Worm (Caenorhabditis elegans) whole organism, early embryonic: Measurements from ENCODE around the gene lit-1.

ENCODE experiments used
- B0310.2 ChIP-seq: sonication (generic microtip); optimal IDR thresholded peaks from 2 replicates; lab custom pipeline; 2016; ENCODE audit warnings: mild to moderate bottlenecking, missing genetic modification characterization, missing compliant biosample characterization
- F13C5.2 ChIP-seq: sonication (generic microtip); optimal IDR thresholded peaks from 2 replicates; lab custom pipeline; 2017; ENCODE audit warnings: mild to moderate bottlenecking, missing genetic modification characterization, inconsistent platforms, missing compliant biosample characterization
- aly-1 ChIP-seq: sonication (generic microtip); optimal IDR thresholded peaks from 2 replicates; lab custom pipeline; 2016; ENCODE audit warnings: missing genetic modification characterization, missing compliant biosample characterization
- ama-1 ChIP-seq: fragments of 150-350 bp; optimal IDR thresholded peaks from 2 replicates; lab custom pipeline; 2014
- ceh-13 ChIP-seq: fragments of 200-800 bp; sonication (Bioruptor generic); optimal IDR thresholded peaks from 2 replicates; lab custom pipeline; 2018; ENCODE audit warnings: mild to moderate bottlenecking, missing genetic modification characterization, missing compliant biosample characterization
- ceh-36 ChIP-seq: sonication (generic microtip); optimal IDR thresholded peaks from 2 replicates; lab custom pipeline; 2016; ENCODE audit warnings: missing genetic modification characterization, inconsistent platforms, missing compliant biosample characterization
- ets-7 ChIP-seq: sonication (generic microtip); optimal IDR thresholded peaks from 2 replicates; lab custom pipeline; 2016; ENCODE audit warnings: missing genotype, missing genetic modification characterization, missing compliant biosample characterization
- flt-1 ChIP-seq: fragments of 200-800 bp; sonication (Bioruptor generic); IDR thresholded peaks from 2 replicates; pipeline ENCODE4 v1.3.6; 2022; ENCODE audit warnings: missing genetic modification characterization, missing compliant biosample characterization
- hmbx-1 ChIP-seq: sonication (generic microtip); optimal IDR thresholded peaks from 2 replicates; lab custom pipeline; 2016; ENCODE audit warnings: mild to moderate bottlenecking, missing genetic modification characterization, missing compliant biosample characterization
- hmg-4 ChIP-seq: fragments of 200-800 bp; sonication (Bioruptor generic); optimal IDR thresholded peaks from 2 replicates; lab custom pipeline; 2018; ENCODE audit warnings: mild to moderate bottlenecking, missing genetic modification characterization, missing compliant biosample characterization
- hnd-1 ChIP-seq: sonication (generic microtip); optimal IDR thresholded peaks from 2 replicates; lab custom pipeline; 2016; ENCODE audit warnings: missing genetic modification characterization, missing compliant biosample characterization
- pes-1 ChIP-seq: fragments of 200-800 bp; sonication (Bioruptor generic); IDR thresholded peaks from 2 replicates; pipeline ENCODE4 v1.3.6; 2022; ENCODE audit warnings: missing genetic modification reagents, missing genetic modification characterization, missing compliant biosample characterization
- scrt-1 ChIP-seq: fragments of 200-800 bp; sonication (Bioruptor generic); IDR thresholded peaks from 2 replicates; pipeline ENCODE4 v1.3.6; 2022; ENCODE audit warnings: missing genetic modification characterization, missing compliant biosample characterization
- sea-1 ChIP-seq: fragments of 200-800 bp; sonication (Bioruptor generic); conservative IDR thresholded peaks from 2 replicates; pipeline ENCODE4 v1.3.6; 2022; ENCODE audit warnings: missing genetic modification characterization, missing compliant biosample characterization
- tbx-11 ChIP-seq: fragments of 200-800 bp; sonication (Bioruptor generic); IDR thresholded peaks from 2 replicates; pipeline ENCODE4 v1.3.6; 2022; ENCODE audit warnings: missing genetic modification characterization, missing compliant biosample characterization
- tbx-37 ChIP-seq: fragments of 200-800 bp; sonication (Bioruptor generic); conservative IDR thresholded peaks from 2 replicates; pipeline ENCODE4 v1.3.6; 2022; ENCODE audit warnings: missing genetic modification reagents, missing genetic modification characterization, missing compliant biosample characterization
- tra-4 ChIP-seq: sonication (generic microtip); optimal IDR thresholded peaks from 2 replicates; lab custom pipeline; 2017; ENCODE audit warnings: missing genetic modification characterization, missing compliant biosample characterization

The lit-1 gene

ce11 chrIII:13761022-13761421 is 59.2 kb downstream of the lit-1 start:
- TF ChIP-seq hmg-4 (GFP tag; lab: Kevin White, UChicago) (no peak), flt-1 (GFP tag; lab: Robert Waterston, UW) (no peak), scrt-1 (no peak), ceh-13 (no peak), aly-1 (tag; lab: Kevin White, UChicago) (no peak), F13C5.2 (no peak), tbx-37 (GFP tag; lab: Robert Waterston, UW) (no peak), ama-1 (no peak), pes-1 (no peak), hmbx-1 (tag; lab: Kevin White, UChicago) (no peak), sea-1 (GFP tag; lab: Robert Waterston, UW) (no peak), tbx-11 (GFP tag; lab: Robert Waterston, UW) (no peak), tra-4 (no peak), B0310.2 (tag; lab: Kevin White, UChicago) (no peak), hnd-1 (tag; lab: Kevin White, UChicago) (no peak), ets-7 (tag; lab: Kevin White, UChicago) (no peak), ceh-36 (no peak)

- TF ChIP-seq sea-1 (GFP tag; lab: Robert Waterston, UW) (no peak), tbx-11 (GFP tag; lab: Robert Waterston, UW) (no peak)
These were observed 60.3 kb downstream of the lit-1 start, which contains the start of gene dbn-1 for ce11 chrIII:13762046-13762445. Gene dbn-1, minus strand, starts transcription at chrIII:13762069.

- no peak for TF ChIP-seq aly-1 (tag; lab: Kevin White, UChicago)
- TF ChIP-seq sea-1 (GFP tag; lab: Robert Waterston, UW): no peak
- TF ChIP-seq pes-1: no peak
- no peak for TF ChIP-seq tbx-11 (GFP tag; lab: Robert Waterston, UW)
- no peak for TF ChIP-seq tbx-37 (GFP tag; lab: Robert Waterston, UW)
- TF ChIP-seq ama-1: no peak
- no peak for TF ChIP-seq ceh-36
- no peak for TF ChIP-seq scrt-1
- no peak for TF ChIP-seq hnd-1 (tag; lab: Kevin White, UChicago)
- no peak for TF ChIP-seq ceh-13
- TF ChIP-seq flt-1 (GFP tag; lab: Robert Waterston, UW): no peak
- TF ChIP-seq hmbx-1 (tag; lab: Kevin White, UChicago): no peak
- no peak for TF ChIP-seq B0310.2 (tag; lab: Kevin White, UChicago)
- no peak for TF ChIP-seq hmg-4 (GFP tag; lab: Kevin White, UChicago)
- no peak for TF ChIP-seq F13C5.2
- TF ChIP-seq ets-7 (tag; lab: Kevin White, UChicago): no peak
- no peak for TF ChIP-seq tra-4
These were observed 61.7 kb downstream of the lit-1 start for ce11 chrIII:13763260-13764112.

- TF ChIP-seq aly-1 (tag; lab: Kevin White, UChicago): no peak
- TF ChIP-seq flt-1 (GFP tag; lab: Robert Waterston, UW): no peak
- no peak for TF ChIP-seq ets-7 (tag; lab: Kevin White, UChicago)
- TF ChIP-seq sea-1 (GFP tag; lab: Robert Waterston, UW): no peak
These were observed 64.0 kb downstream of the lit-1 start for ce11 chrIII:13765782-13766181.

- TF ChIP-seq ama-1 (no peak), sea-1 (GFP tag; lab: Robert Waterston, UW) (no peak), tbx-11 (GFP tag; lab: Robert Waterston, UW) (no peak), hmg-4 (GFP tag; lab: Kevin White, UChicago) (no peak), scrt-1 (no peak), ceh-13 (no peak), flt-1 (GFP tag; lab: Robert Waterston, UW) (no peak), B0310.2 (tag; lab: Kevin White, UChicago) (no peak), aly-1 (tag; lab: Kevin White, UChicago) (no peak), tra-4 (no peak), hnd-1 (tag; lab: Kevin White, UChicago) (no peak), F13C5.2 (no peak), hmbx-1 (tag; lab: Kevin White, UChicago) (no peak), pes-1 (no peak), ets-7 (tag; lab: Kevin White, UChicago) (no peak), tbx-37 (GFP tag; lab: Robert Waterston, UW) (no peak), ceh-36 (no peak)
These were observed 65.0 kb downstream of the lit-1 start for ce11 chrIII:13766704-13767323.

DNA sequence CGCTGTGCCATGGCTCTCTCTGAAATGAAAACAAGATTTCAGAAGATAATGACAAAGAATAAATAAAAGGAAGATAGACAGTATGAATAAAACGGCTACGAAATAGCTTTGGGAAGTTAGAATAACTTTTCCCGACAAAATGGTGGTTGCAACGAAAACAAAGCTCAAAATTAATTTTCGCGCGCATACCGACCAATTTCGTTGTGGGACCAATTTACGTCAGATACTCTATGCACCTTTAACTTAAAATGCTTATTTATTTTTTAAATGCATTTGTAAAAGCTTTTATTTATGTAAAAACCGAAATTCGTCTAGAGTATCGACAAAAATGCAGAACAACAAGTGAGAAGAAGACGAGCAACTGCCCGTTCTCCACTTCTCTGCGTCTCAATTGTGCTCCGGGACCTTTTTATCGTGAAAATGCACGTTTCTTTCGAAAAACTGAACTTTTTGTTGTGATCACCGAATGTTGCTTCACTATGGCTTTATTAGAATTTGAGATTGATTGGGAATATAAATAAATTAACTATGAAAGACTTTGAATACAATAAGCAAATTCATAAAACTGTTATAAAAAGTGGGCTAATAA is 66.4 kb downstream of the lit-1 start, which contains the start of gene rml-1:
Gene rml-1 (minus strand): TSS at position 19 of the 589 bp plus-strand sequence.
- TF ChIP-seq ama-1 (peak; percentile 44), hmbx-1 (tag; lab: Kevin White, UChicago) (no peak), pes-1 (0 out of 2 replicates have a peak, but pooled peaks have one; percentile 10), ceh-13 (no peak)

ce11 chrIII:13770017-13770416 is 68.2 kb downstream of the lit-1 start:
- no peak for TF ChIP-seq tra-4
- TF ChIP-seq tbx-37 (GFP tag; lab: Robert Waterston, UW): no peak
- no peak for TF ChIP-seq ama-1
- TF ChIP-seq F13C5.2: no peak
- no peak for TF ChIP-seq sea-1 (GFP tag; lab: Robert Waterston, UW)
- TF ChIP-seq tbx-11 (GFP tag; lab: Robert Waterston, UW): no peak
- no peak for TF ChIP-seq scrt-1
- TF ChIP-seq aly-1 (tag; lab: Kevin White, UChicago): no peak
- TF ChIP-seq ceh-13: no peak
- no peak for TF ChIP-seq flt-1 (GFP tag; lab: Robert Waterston, UW)
- no peak for TF ChIP-seq hmg-4 (GFP tag; lab: Kevin White, UChicago)
- no peak for TF ChIP-seq hnd-1 (tag; lab: Kevin White, UChicago)
